Worm (Caenorhabditis elegans): Measurements from ENCODE around the gene ZK829.1.

DNA sequence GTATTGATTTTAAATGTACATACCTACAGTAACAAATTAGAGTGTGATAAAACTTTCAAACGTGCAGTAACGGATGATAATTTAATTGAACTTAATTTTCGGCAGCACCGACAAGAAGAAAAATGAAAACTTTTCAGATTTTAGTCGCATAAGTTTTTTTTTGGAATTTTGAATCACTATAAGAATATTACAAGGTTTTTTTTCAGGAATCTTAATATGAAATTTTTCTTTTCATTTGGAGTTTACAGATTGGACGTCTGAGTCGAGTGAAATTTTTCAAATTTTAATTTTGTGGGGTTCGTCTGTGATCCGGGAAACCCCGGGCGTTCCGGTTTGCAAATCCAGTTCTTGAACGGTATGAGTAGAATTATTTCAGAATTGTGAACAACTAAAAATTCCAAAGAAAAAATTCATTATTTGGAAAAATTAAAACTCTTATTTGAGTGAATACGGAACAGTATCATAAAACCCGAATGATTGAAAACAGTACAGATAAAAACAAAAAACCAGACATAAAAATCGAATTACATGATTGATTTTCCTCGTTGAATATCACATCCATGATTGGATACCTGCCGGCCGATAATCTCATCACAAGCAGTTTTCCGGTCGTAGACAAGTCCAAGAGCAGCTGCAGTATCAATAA is 28.8 kb downstream of the ZK829.1 start:
- TF ChIP-seq unc-39 (tag; optimal IDR thresholded peaks at IDR 0.05): no peak
- TF ChIP-seq lin-13 (GFP tag; optimal IDR thresholded peaks at IDR 0.05): no peak
- no peak for TF ChIP-seq aly-2 (tag; optimal IDR thresholded peaks at IDR 0.05)
- no peak for TF ChIP-seq lsy-2 (tag; optimal IDR thresholded peaks at IDR 0.05)
